Fruit fly (Drosophila melanogaster): ENCODE data around the gene CG8475.

The CG8475 gene

dm6 chr2L:8156682-8157081, 40.0 kb downstream of the CG8475 start (continued):
- TF ChIP-seq bab2 (GFP tag; optimal IDR thresholded peaks at IDR 0.05) (peak; percentile 76), H15 (GFP tag; IDR thresholded peaks at IDR 0.05) (peak; percentile 47; the same call in 2 of the 3 replicates), CG3407 (GFP tag; optimal IDR thresholded peaks at IDR 0.05) (no peak), CG13287 (GFP tag; IDR thresholded peaks at IDR 0.05; ENCODE audit: partially characterized antibody) (peak; percentile 47; the same call in 1 of the 2 replicates), Drgx (GFP tag; IDR thresholded peaks at IDR 0.05) (peak; percentile 70), Mes4 (GFP tag; optimal IDR thresholded peaks at IDR 0.05) (peak; percentile 34), CG14710 (tag; optimal IDR thresholded peaks at IDR 0.05) (peak; percentile 77), pfk (GFP tag; optimal IDR thresholded peaks at IDR 0.05) (no peak), sim (GFP tag; IDR thresholded peaks at IDR 0.05) (no peak), CG11247 (GFP tag; IDR thresholded peaks at IDR 0.05) (0 out of 2 replicates have a peak, but pooled peaks have one; percentile 52), ranshi (GFP tag; IDR thresholded peaks at IDR 0.05) (0 out of 2 replicates have a peak, but pooled peaks have one; percentile 29), trem (tag; optimal IDR thresholded peaks at IDR 0.05) (peak; percentile 63), Sox102F (GFP tag; optimal IDR thresholded peaks at IDR 0.05) (peak; percentile 69), HmgZ (tag; optimal IDR thresholded peaks at IDR 0.05) (peak; percentile 80), HHEX (GFP tag; optimal IDR thresholded peaks at IDR 0.05) (peak; percentile 67), unc-4 (GFP tag; IDR thresholded peaks at IDR 0.05; ENCODE audit: partially characterized antibody) (0 out of 2 replicates have a peak, but pooled peaks have one; percentile 35), CG9609 (GFP tag; optimal IDR thresholded peaks at IDR 0.05) (peak; percentile 41), CG17829 (tag; optimal IDR thresholded peaks at IDR 0.05) (peak; percentile 61), da (GFP tag; optimal IDR thresholded peaks at IDR 0.05) (peak; percentile 74), grau (tag; optimal IDR thresholded peaks at IDR 0.05) (peak; percentile 69), Xrp1 (GFP tag; IDR thresholded peaks at IDR 0.05) (peak; percentile 72), CG11695 (GFP tag; IDR thresholded peaks at IDR 0.05) (peak; percentile 71; the same call in 2 of the 3 replicates), Doc2 (GFP tag; IDR thresholded peaks at IDR 0.05) (no peak), CG13424 (tag; optimal IDR thresholded peaks at IDR 0.05) (peak; percentile 79), tup (GFP tag; optimal IDR thresholded peaks at IDR 0.05) (peak; percentile 65), row (GFP tag; IDR thresholded peaks at IDR 0.05) (peak; percentile 87), CoRest (tag; optimal IDR thresholded peaks at IDR 0.05) (peak; percentile 76), ap (GFP tag; IDR thresholded peaks at IDR 0.05) (no peak), prd (optimal IDR thresholded peaks at IDR 0.05) (no peak), prd (GFP tag; IDR thresholded peaks at IDR 0.05) (peak; percentile 73), CG11560 (tag; IDR thresholded peaks at IDR 0.05) (0 out of 3 replicates have a peak, but pooled peaks have one; percentile 14), CG1647 (GFP tag; optimal IDR thresholded peaks at IDR 0.05) (peak; percentile 75), MBD-R2 (GFP tag; IDR thresholded peaks at IDR 0.05) (peak; percentile 90), Oaz (GFP tag; IDR thresholded peaks at IDR 0.05) (no peak), CG6175 (GFP tag; IDR thresholded peaks at IDR 0.05) (no peak), CG15011 (GFP tag; optimal IDR thresholded peaks at IDR 0.05) (peak; percentile 16), lab (GFP tag; optimal IDR thresholded peaks at IDR 0.05) (peak; percentile 81), pzg (GFP tag; optimal IDR thresholded peaks at IDR 0.05) (peak; percentile 76), CG6854 (GFP tag; optimal IDR thresholded peaks at IDR 0.05) (peak; percentile 53), pho (GFP tag; optimal IDR thresholded peaks at IDR 0.05) (peak; percentile 72), zen2 (GFP tag; IDR thresholded peaks at IDR 0.05; ENCODE audit: partially characterized antibody) (no peak), zen (tag; optimal IDR thresholded peaks at IDR 0.05) (peak; percentile 69), sisA (GFP tag; IDR thresholded peaks at IDR 0.05) (peak; percentile 65), CG8478 (optimal IDR thresholded peaks at IDR 0.05) (no peak), ind (GFP tag; optimal IDR thresholded peaks at IDR 0.05) (peak; percentile 79), CG10321 (GFP tag; IDR thresholded peaks at IDR 0.05) (no peak), knrl (GFP tag; IDR thresholded peaks at IDR 0.05; ENCODE audit: partially characterized antibody) (no peak), gcm (GFP tag; optimal IDR thresholded peaks at IDR 0.05) (peak; percentile 30), CG1233 (GFP tag; optimal IDR thresholded peaks at IDR 0.05) (peak; percentile 53), Ets97D (GFP tag; optimal IDR thresholded peaks at IDR 0.05) (peak; percentile 76), usp (GFP tag; optimal IDR thresholded peaks at IDR 0.05) (no peak)
